Fruit fly (Drosophila melanogaster) whole organism, pupa: ENCODE data around the gene CG15263.

Source experiments
- CG10348 ChIP-seq: fragments of 200-800 bp; sonication (Bioruptor generic); IDR thresholded peaks from 2 replicates; pipeline ENCODE4 v1.3.6; 2022; ENCODE audit warnings: missing biosample characterization, missing genetic modification characterization
- CG12605 ChIP-seq: fragments of 200-800 bp; sonication (Bioruptor generic); IDR thresholded peaks from 2 replicates; pipeline ENCODE4 v1.3.6; 2022; ENCODE audit warnings: missing biosample characterization, missing genetic modification characterization
- CG13204 ChIP-seq: fragments of 200-800 bp; sonication (Bioruptor generic); optimal IDR thresholded peaks from 2 replicates; lab custom pipeline; 2018; ENCODE audit warnings: missing biosample characterization, mild to moderate bottlenecking, missing genetic modification characterization, moderate library complexity
- CG14655 ChIP-seq: fragments of 200-800 bp; sonication (Bioruptor generic); optimal IDR thresholded peaks from 3 replicates; lab custom pipeline; 2017; ENCODE audit warnings: mild to moderate bottlenecking, missing biosample characterization, missing genetic modification reagents, missing genetic modification characterization
- CG17806 ChIP-seq: fragments of 200-800 bp; sonication (Bioruptor generic); optimal IDR thresholded peaks from 2 replicates; lab custom pipeline; 2018; ENCODE audit warnings: missing biosample characterization, mild to moderate bottlenecking, missing genetic modification characterization, moderate library complexity
- CG32121 ChIP-seq: fragments of 200-800 bp; sonication (Bioruptor generic); IDR thresholded peaks from 2 replicates; pipeline ENCODE4 v1.3.6; 2022; ENCODE audit warnings: missing biosample characterization, missing genetic modification characterization
- CG9948 ChIP-seq: fragments of 200-800 bp; sonication (Bioruptor generic); optimal IDR thresholded peaks from 2 replicates; lab custom pipeline; 2018; ENCODE audit warnings: missing biosample characterization, mild to moderate bottlenecking, missing genetic modification characterization, moderate library complexity
- EcR ChIP-seq: fragments of 200-800 bp; sonication (Bioruptor generic); optimal IDR thresholded peaks from 3 replicates; lab custom pipeline; 2019; ENCODE audit warnings: missing biosample characterization, missing genetic modification characterization, mild to moderate bottlenecking, moderate library complexity, missing genetic modification reagents
- Pif1A ChIP-seq: fragments of 200-800 bp; sonication (Bioruptor generic); optimal IDR thresholded peaks from 3 replicates; lab custom pipeline; 2016; ENCODE audit warnings: missing biosample characterization, missing genetic modification characterization
- Pif1B ChIP-seq: fragments of 200-800 bp; sonication (Bioruptor generic); optimal IDR thresholded peaks from 3 replicates; lab custom pipeline; 2016; ENCODE audit warnings: missing biosample characterization, missing genetic modification characterization
- Snoo ChIP-seq: fragments of 200-800 bp; sonication (Bioruptor generic); optimal IDR thresholded peaks from 3 replicates; lab custom pipeline; 2017; ENCODE audit warnings: missing biosample characterization, mild to moderate bottlenecking, missing genetic modification characterization, inconsistent platforms
- rn ChIP-seq: fragments of 200-800 bp; sonication (Bioruptor generic); IDR thresholded peaks from 2 replicates; pipeline ENCODE4 v1.3.6; 2022; ENCODE audit warnings: missing biosample characterization, missing genetic modification characterization

- TF ChIP-seq Pif1B (no peak), CG13204 (GFP tag; lab: Kevin White, UChicago) (no peak), Pif1A (GFP tag; lab: Kevin White, UChicago) (no peak), CG9948 (tag; lab: Kevin White, UChicago) (no peak), CG14655 (GFP tag; lab: Kevin White, UChicago) (no peak), CG17806 (tag; lab: Kevin White, UChicago) (no peak), EcR (GFP tag; lab: Kevin White, UChicago) (no peak), CG32121 (GFP tag; lab: Robert Waterston, UW) (no peak), Snoo (tag; lab: Kevin White, UChicago) (no peak), CG12605 (GFP tag; lab: Robert Waterston, UW) (no peak), rn (GFP tag; lab: Robert Waterston, UW) (no peak), CG10348 (no peak)
Measured at dm6 chr2L:15318801-15319200, 34.0 kb downstream of the CG15263 start, which contains the start of gene nht.
